Worm (Caenorhabditis elegans) whole organism, L3 larva: Measurements from ENCODE around the gene gpcp-2.
A peak's percentile ranks its signal among the peaks of the same experiment; 100 is the strongest.

Experiments used
- R02D3.7 ChIP-seq: fragments of 150-350 bp; optimal IDR thresholded peaks from 2 replicates; lab custom pipeline; 2014; ENCODE audit warnings: missing biosample characterization, missing genetic modification characterization
- aly-2 ChIP-seq: fragments of 150-350 bp; optimal IDR thresholded peaks from 2 replicates; lab custom pipeline; 2014; ENCODE audit warnings: missing biosample characterization, missing genetic modification characterization
- ama-1 ChIP-seq: fragments of 150-350 bp; optimal IDR thresholded peaks from 2 replicates; lab custom pipeline; 2018
- ceh-28 ChIP-seq: fragments of 150-350 bp; optimal IDR thresholded peaks from 2 replicates; lab custom pipeline; 2014; ENCODE audit warnings: missing biosample characterization, missing genetic modification reagents, missing genetic modification characterization
- ceh-9 ChIP-seq: sonication (generic microtip); optimal IDR thresholded peaks from 2 replicates; lab custom pipeline; 2018; ENCODE audit warnings: missing biosample characterization, missing genetic modification characterization
- egl-27 ChIP-seq: sonication (generic microtip); optimal IDR thresholded peaks from 4 replicates; lab custom pipeline; 2017; ENCODE audit warnings: missing biosample characterization, missing genetic modification reagents, missing genetic modification characterization
- elt-1 ChIP-seq: fragments of 150-350 bp; optimal IDR thresholded peaks from 2 replicates; lab custom pipeline; 2014; ENCODE audit warnings: missing biosample characterization, missing genetic modification characterization
- elt-2 ChIP-seq: sonication (generic microtip); optimal IDR thresholded peaks from 2 replicates; lab custom pipeline; 2016; ENCODE audit warnings: missing genetic modification reagents, mild to moderate bottlenecking, missing genetic modification characterization, missing compliant biosample characterization
- elt-3 ChIP-seq, 3 experiments: fragments of 150-350 bp in 1 of 3; sonication (generic microtip) in 2 of 3; optimal IDR thresholded peaks; 2 replicates in 2 of 3; 4 replicates in 1 of 3; lab custom pipeline; 2014 to 2017; ENCODE audit warnings: missing biosample characterization in 3 of 3, missing genetic modification characterization in 3 of 3
- eor-1 ChIP-seq, 2 experiments: fragments of 150-350 bp; optimal IDR thresholded peaks; 2 replicates each; lab custom pipeline; 2014 to 2018; ENCODE audit warnings: missing biosample characterization in 2 of 2, missing genetic modification characterization in 2 of 2
- fkh-10 ChIP-seq: sonication (generic microtip); optimal IDR thresholded peaks from 2 replicates; lab custom pipeline; 2017; ENCODE audit warnings: missing biosample characterization, missing genetic modification reagents, missing genetic modification characterization
- fkh-2 ChIP-seq: fragments of 150-350 bp; optimal IDR thresholded peaks from 2 replicates; lab custom pipeline; 2014; ENCODE audit warnings: missing biosample characterization, missing genetic modification reagents, missing genetic modification characterization
- hmg-11 ChIP-seq: sonication (generic microtip); optimal IDR thresholded peaks from 2 replicates; lab custom pipeline; 2016; ENCODE audit warnings: missing genetic modification characterization, missing compliant biosample characterization
- lin-15B ChIP-seq: fragments of 150-350 bp; optimal IDR thresholded peaks from 2 replicates; lab custom pipeline; 2014; ENCODE audit warnings: missing biosample characterization, missing genetic modification characterization
- lsy-12 ChIP-seq: sonication (generic microtip); optimal IDR thresholded peaks from 2 replicates; lab custom pipeline; 2016; ENCODE audit warnings: mild to moderate bottlenecking, missing genetic modification characterization, missing compliant biosample characterization
- mdl-1 ChIP-seq: fragments of 150-350 bp; optimal IDR thresholded peaks from 2 replicates; lab custom pipeline; 2014; ENCODE audit warnings: missing biosample characterization, missing genetic modification characterization
- nfya-1 ChIP-seq: sonication (generic microtip); optimal IDR thresholded peaks from 2 replicates; lab custom pipeline; 2017; ENCODE audit warnings: missing genetic modification characterization, mild to moderate bottlenecking, missing compliant biosample characterization, antibody characterized with exemption, moderate library complexity; ENCODE audit not compliant: insufficient read depth
- nhr-11 ChIP-seq: fragments of 150-350 bp; optimal IDR thresholded peaks from 2 replicates; lab custom pipeline; 2014; ENCODE audit warnings: missing biosample characterization, missing genetic modification characterization
- nhr-23 ChIP-seq: fragments of 150-350 bp; optimal IDR thresholded peaks from 2 replicates; lab custom pipeline; 2014; ENCODE audit warnings: missing biosample characterization, missing genetic modification reagents, missing genetic modification characterization
- nhr-25 ChIP-seq: sonication (generic microtip); optimal IDR thresholded peaks from 2 replicates; lab custom pipeline; 2017; ENCODE audit warnings: missing biosample characterization, missing genetic modification characterization
- nhr-28 ChIP-seq: fragments of 150-350 bp; optimal IDR thresholded peaks from 2 replicates; lab custom pipeline; 2014; ENCODE audit warnings: missing biosample characterization, missing genetic modification characterization
- nhr-43 ChIP-seq: sonication (generic microtip); optimal IDR thresholded peaks from 2 replicates; lab custom pipeline; 2016; ENCODE audit warnings: mild to moderate bottlenecking, missing genetic modification characterization, missing compliant biosample characterization; ENCODE audit not compliant: poor library complexity, severe bottlenecking
- nhr-67 ChIP-seq: fragments of 150-350 bp; optimal IDR thresholded peaks from 2 replicates; lab custom pipeline; 2014; ENCODE audit warnings: missing biosample characterization, missing genetic modification characterization
- nhr-76 ChIP-seq: fragments of 150-350 bp; sonication (generic microtip); optimal IDR thresholded peaks from 5 replicates; lab custom pipeline; 2014; ENCODE audit warnings: missing biosample characterization, missing genetic modification characterization
- pha-4 ChIP-seq: fragments of 150-350 bp; optimal IDR thresholded peaks from 2 replicates; lab custom pipeline; 2014; ENCODE audit warnings: missing biosample characterization, missing genetic modification reagents, missing genetic modification characterization
- pqm-1 ChIP-seq: fragments of 150-350 bp; optimal IDR thresholded peaks from 2 replicates; lab custom pipeline; 2017; ENCODE audit warnings: missing biosample characterization, missing genetic modification characterization, inconsistent platforms
- sea-2 ChIP-seq: fragments of 150-350 bp; sonication (generic microtip); optimal IDR thresholded peaks from 4 replicates; lab custom pipeline; 2014; ENCODE audit warnings: missing biosample characterization, missing genetic modification reagents, missing genetic modification characterization
- skn-1 ChIP-seq: fragments of 150-350 bp; optimal IDR thresholded peaks from 2 replicates; lab custom pipeline; 2014; ENCODE audit warnings: missing biosample characterization, missing genetic modification characterization
- snpc-4 ChIP-seq: fragments of 150-350 bp; optimal IDR thresholded peaks from 2 replicates; lab custom pipeline; 2014; ENCODE audit warnings: missing biosample characterization, missing genetic modification characterization
- tbx-2 ChIP-seq: sonication (generic microtip); optimal IDR thresholded peaks from 2 replicates; lab custom pipeline; 2016; ENCODE audit warnings: mild to moderate bottlenecking, missing genetic modification characterization, missing compliant biosample characterization
- unc-39 ChIP-seq: sonication (generic microtip); optimal IDR thresholded peaks from 4 replicates; lab custom pipeline; 2017; ENCODE audit warnings: missing biosample characterization, missing genetic modification characterization
- unc-62 ChIP-seq: fragments of 150-350 bp; sonication (generic microtip); optimal IDR thresholded peaks from 4 replicates; lab custom pipeline; 2014; ENCODE audit warnings: missing biosample characterization, missing genetic modification reagents, missing genetic modification characterization
- ztf-11 ChIP-seq: fragments of 150-350 bp; optimal IDR thresholded peaks from 2 replicates; lab custom pipeline; 2014; ENCODE audit warnings: missing biosample characterization, missing genetic modification characterization
- ztf-4 ChIP-seq: fragments of 150-350 bp; optimal IDR thresholded peaks from 2 replicates; lab custom pipeline; 2014; ENCODE audit warnings: missing biosample characterization, missing genetic modification characterization

The gpcp-2 gene

DNA sequence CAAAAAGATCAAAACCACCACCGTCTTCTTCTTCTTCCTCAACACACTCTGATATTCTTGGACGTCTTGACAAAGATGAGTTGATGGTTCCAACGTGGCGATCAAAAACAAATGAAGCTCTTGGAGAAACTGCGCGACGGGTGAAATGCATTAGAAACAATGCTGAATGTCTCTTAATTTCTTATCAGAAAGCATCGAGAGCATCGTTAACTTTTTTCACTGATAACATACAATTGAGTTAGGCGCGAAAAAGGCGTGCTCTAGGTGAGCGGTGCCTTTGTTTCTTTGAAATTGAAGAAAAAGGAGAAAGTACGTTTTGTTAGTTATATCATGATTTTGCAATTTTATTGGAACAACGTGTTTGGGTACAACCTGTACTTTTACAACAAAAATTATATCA, at the start of gene gpcp-2:
Gene gpcp-2 (minus strand): TSS at position 153 of the 400 bp plus-strand sequence.
- no peak for TF ChIP-seq nhr-28 (tag; lab: Kevin White, UChicago)
- no peak for TF ChIP-seq lsy-12 (tag; lab: Kevin White, UChicago)
- TF ChIP-seq unc-62 (GFP tag; lab: Kevin White, UChicago): no peak
- TF ChIP-seq elt-1 (tag; lab: Kevin White, UChicago): no peak
- TF ChIP-seq ztf-11 (tag; lab: Kevin White, UChicago): no peak
- TF ChIP-seq eor-1 (tag; optimal IDR thresholded peaks at IDR 0.05; lab: Kevin White, UChicago): no peak
- TF ChIP-seq hmg-11 (tag; lab: Kevin White, UChicago): no peak
- TF ChIP-seq fkh-10 (GFP tag; lab: Kevin White, UChicago): no peak
- peak; percentile 32 for TF ChIP-seq pqm-1 (tag; lab: Kevin White, UChicago)
- TF ChIP-seq elt-2 (tag; lab: Kevin White, UChicago): peak; percentile 82
- TF ChIP-seq nhr-67 (tag; lab: Kevin White, UChicago): no peak
- TF ChIP-seq elt-3 (tag; optimal IDR thresholded peaks at IDR 0.05; lab: Kevin White, UChicago): no peak
- TF ChIP-seq snpc-4 (tag; lab: Kevin White, UChicago): no peak
- TF ChIP-seq nhr-76: no peak
- no peak for TF ChIP-seq egl-27 (tag; lab: Kevin White, UChicago)
- TF ChIP-seq mdl-1 (tag; lab: Kevin White, UChicago): no peak

DNA sequence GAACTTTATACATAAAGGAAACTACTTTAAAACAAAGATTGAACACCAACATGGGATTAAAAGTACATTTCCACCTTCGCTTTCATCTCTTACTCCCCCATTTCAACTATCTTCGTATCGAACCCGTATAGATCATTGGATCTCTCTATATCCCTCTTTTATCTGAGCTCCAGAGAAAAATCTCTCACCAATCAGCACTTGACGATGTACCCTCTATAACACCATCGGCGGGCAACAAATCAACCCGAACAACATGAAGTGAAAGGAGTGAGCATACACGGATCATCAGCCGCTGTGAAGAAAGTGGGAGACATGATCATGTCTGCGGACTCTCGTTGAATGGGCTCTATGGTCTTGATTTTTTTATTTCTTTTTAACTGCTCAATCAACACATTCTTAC, 44.3 kb upstream of the gpcp-2 start:
- TF ChIP-seq nfya-1 (tag; lab: Kevin White, UChicago): peak; percentile 74
- no peak for TF ChIP-seq nhr-43 (tag; lab: Kevin White, UChicago)

DNA sequence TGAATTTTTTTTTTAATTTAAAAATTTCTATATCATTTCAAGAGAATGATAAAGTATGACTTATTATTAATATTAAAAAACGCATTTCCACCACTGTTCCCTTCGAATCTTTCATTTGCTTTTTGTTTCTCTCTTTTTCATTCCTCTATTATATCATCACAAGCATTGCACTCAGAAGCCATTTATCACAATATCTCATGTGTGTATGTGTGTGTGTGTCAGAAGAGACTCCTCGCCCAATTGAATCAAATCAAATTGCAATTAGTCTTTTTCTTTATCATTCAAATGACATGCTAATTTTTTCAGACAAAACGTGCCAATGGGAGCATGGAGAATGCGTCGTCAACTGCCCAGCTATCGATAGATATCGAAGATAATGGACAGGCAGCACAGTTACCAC, 43.0 kb upstream of the gpcp-2 start, which contains the start of gene unc-105:
Gene unc-105 (plus strand): TSS at position 301 of the 400 bp plus-strand sequence.
- no peak for TF ChIP-seq ama-1 (lab: Kevin White, UChicago)
- TF ChIP-seq R02D3.7 (tag; lab: Kevin White, UChicago): no peak
- TF ChIP-seq nhr-11 (tag; lab: Kevin White, UChicago): no peak
- no peak for TF ChIP-seq unc-39 (tag; lab: Kevin White, UChicago)
- no peak for TF ChIP-seq ztf-4
- no peak for TF ChIP-seq sea-2 (GFP tag; lab: Kevin White, UChicago)

DNA sequence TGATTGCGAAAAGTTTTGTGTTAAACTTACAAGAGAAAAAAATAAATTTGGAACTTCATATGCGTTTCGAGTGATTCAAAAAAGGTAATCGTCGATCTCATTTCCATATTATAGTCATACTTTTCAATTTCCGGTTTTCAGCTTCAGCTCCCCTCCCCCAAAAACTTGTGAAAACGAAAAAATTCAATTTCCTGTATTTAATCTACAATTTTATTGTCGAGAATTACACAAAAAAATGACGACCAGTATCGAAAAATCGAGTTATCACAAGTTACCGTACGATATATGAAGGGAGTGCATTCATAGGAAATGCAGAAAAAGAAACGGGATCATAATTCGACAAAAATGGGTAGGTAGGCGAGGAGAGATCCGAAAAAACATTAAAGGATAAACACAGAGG, 38.9 kb upstream of the gpcp-2 start, which contains the start of gene lron-4:
Gene lron-4 (minus strand): TSS at position 101 of the 400 bp plus-strand sequence.
- TF ChIP-seq ceh-28 (tag; lab: Kevin White, UChicago): no peak
- no peak for TF ChIP-seq nhr-23 (tag; lab: Kevin White, UChicago)
- no peak for TF ChIP-seq pha-4 (tag; lab: Kevin White, UChicago)
- TF ChIP-seq elt-3 (tag; optimal IDR thresholded peaks at IDR 0.05; lab: Kevin White, UChicago): no peak
- no peak for TF ChIP-seq unc-62 (GFP tag; lab: Kevin White, UChicago)
- TF ChIP-seq lin-15B (tag; lab: Kevin White, UChicago): no peak
- TF ChIP-seq skn-1 (tag; lab: Kevin White, UChicago): no peak
- TF ChIP-seq tbx-2 (tag; lab: Kevin White, UChicago): no peak
- TF ChIP-seq ceh-9: no peak
- TF ChIP-seq ztf-11 (tag; lab: Kevin White, UChicago): no peak
- TF ChIP-seq sea-2 (GFP tag; lab: Kevin White, UChicago): no peak
- no peak for TF ChIP-seq aly-2
- no peak for TF ChIP-seq nhr-25 (tag; lab: Kevin White, UChicago)
- no peak for TF ChIP-seq fkh-2 (tag; lab: Kevin White, UChicago)
- TF ChIP-seq lsy-12 (tag; lab: Kevin White, UChicago): no peak
- no peak for TF ChIP-seq egl-27 (tag; lab: Kevin White, UChicago)
- TF ChIP-seq mdl-1 (tag; lab: Kevin White, UChicago): no peak
- TF ChIP-seq nhr-67 (tag; lab: Kevin White, UChicago): no peak
